Fruit fly (Drosophila melanogaster) whole organism, larva: ENCODE measurements around the gene Atx-1.

Source experiments
- noc ChIP-seq: fragments of 200-800 bp; sonication (Bioruptor generic); optimal IDR thresholded peaks from 3 replicates; lab custom pipeline; 2019; ENCODE audit warnings: missing biosample characterization, mild to moderate bottlenecking, missing genetic modification characterization, moderate library complexity

Gene Atx-1

dm6 chrX:6867175-6868023 is 44.4 kb downstream of the Atx-1 start, which contains the start of gene CG14434:
Gene CG14434 (minus strand): TSS chrX:6867194.
- peak; percentile 33 for TF ChIP-seq noc (tag; lab: Kevin White, UChicago)

dm6 chrX:6868024-6868628 is 45.1 kb downstream of the Atx-1 start:
- TF ChIP-seq noc (tag; lab: Kevin White, UChicago): no peak

dm6 chrX:6868629-6869579 is 45.9 kb downstream of the Atx-1 start:
- TF ChIP-seq noc (tag; lab: Kevin White, UChicago): no peak

- no peak for TF ChIP-seq noc (tag; lab: Kevin White, UChicago)
These were observed 46.9 kb downstream of the Atx-1 start for dm6 chrX:6869770-6870404.

dm6 chrX:6871746-6872145 is 48.7 kb downstream of the Atx-1 start:
- TF ChIP-seq noc (tag; lab: Kevin White, UChicago): no peak
